Worm (Caenorhabditis elegans) whole organism, young adult: ENCODE measurements around the gene vglu-3.
A peak's percentile ranks its signal among the peaks of the same experiment; 100 is the strongest.
"Not testable (repeated sequence)": the region's sequence is repeated elsewhere in the genome, so short reads cannot be mapped to it uniquely, and the experiment has no call there.

Experiments
- B0019.2 ChIP-seq: fragments of 200-800 bp; sonication (Bioruptor generic); conservative IDR thresholded peaks from 2 replicates; pipeline ENCODE4 v1.3.6; 2022; ENCODE audit warnings: missing genetic modification reagents, missing genetic modification characterization, missing compliant biosample characterization
- B0336.3 ChIP-seq: fragments of 200-800 bp; sonication (Bioruptor generic); IDR thresholded peaks from 2 replicates; pipeline ENCODE4 v1.3.6; 2022; ENCODE audit warnings: missing genetic modification characterization, missing compliant biosample characterization
- D2030.7 ChIP-seq: fragments of 200-800 bp; sonication (Bioruptor generic); IDR thresholded peaks from 2 replicates; pipeline ENCODE4 v1.3.6; 2022; ENCODE audit warnings: missing genetic modification reagents, missing genetic modification characterization, missing compliant biosample characterization
- F33H1.4 ChIP-seq: fragments of 200-800 bp; sonication (Bioruptor generic); IDR thresholded peaks from 2 replicates; pipeline ENCODE4 v1.3.6; 2022; ENCODE audit warnings: missing genetic modification reagents, missing genetic modification characterization, missing compliant biosample characterization
- F37B4.10 ChIP-seq: fragments of 200-800 bp; sonication (Bioruptor generic); IDR thresholded peaks from 2 replicates; pipeline ENCODE4 v1.3.6; 2022; ENCODE audit warnings: missing genetic modification characterization, missing compliant biosample characterization
- F49E8.2 ChIP-seq: sonication (generic microtip); optimal IDR thresholded peaks from 3 replicates; lab custom pipeline; 2017; ENCODE audit warnings: missing genetic modification characterization, mild to moderate bottlenecking, missing compliant biosample characterization, antibody characterized with exemption, moderate library complexity; ENCODE audit not compliant: insufficient read depth
- Y56A3A.18 ChIP-seq: fragments of 200-800 bp; sonication (Bioruptor generic); IDR thresholded peaks from 2 replicates; pipeline ENCODE4 v1.3.6; 2022; ENCODE audit warnings: missing genetic modification reagents, missing genetic modification characterization, missing compliant biosample characterization
- Y67H2A.10 ChIP-seq: fragments of 200-800 bp; sonication (Bioruptor generic); conservative IDR thresholded peaks from 2 replicates; pipeline ENCODE4 v1.3.6; 2022; ENCODE audit warnings: missing genetic modification reagents, missing genetic modification characterization, missing compliant biosample characterization
- Y95B8A.8 ChIP-seq: fragments of 200-800 bp; sonication (Bioruptor generic); IDR thresholded peaks from 2 replicates; pipeline ENCODE4 v1.3.6; 2022; ENCODE audit warnings: missing genetic modification reagents, missing genetic modification characterization, missing compliant biosample characterization
- attf-6 ChIP-seq: fragments of 200-800 bp; sonication (Bioruptor generic); IDR thresholded peaks from 2 replicates; pipeline ENCODE4 v1.3.6; 2022; ENCODE audit warnings: missing genetic modification reagents, missing genetic modification characterization, missing compliant biosample characterization
- bed-2 ChIP-seq: fragments of 200-800 bp; sonication (Bioruptor generic); IDR thresholded peaks from 2 replicates; pipeline ENCODE4 v1.3.6; 2022; ENCODE audit warnings: missing genetic modification reagents, missing genetic modification characterization, missing compliant biosample characterization
- ceh-100 ChIP-seq: fragments of 200-800 bp; sonication (Bioruptor generic); IDR thresholded peaks from 2 replicates; pipeline ENCODE4 v1.3.6; 2022; ENCODE audit warnings: missing genetic modification reagents, missing genetic modification characterization, missing compliant biosample characterization
- ceh-91 ChIP-seq: fragments of 200-800 bp; sonication (Bioruptor generic); IDR thresholded peaks from 2 replicates; pipeline ENCODE4 v1.3.6; 2022; ENCODE audit warnings: missing genetic modification reagents, missing genetic modification characterization, missing compliant biosample characterization
- dox-1 ChIP-seq: fragments of 200-800 bp; sonication (Bioruptor generic); IDR thresholded peaks from 2 replicates; pipeline ENCODE4 v1.3.6; 2022; ENCODE audit warnings: missing genetic modification reagents, missing genetic modification characterization, missing compliant biosample characterization
- dpff-1 ChIP-seq: sonication (generic microtip); optimal IDR thresholded peaks from 2 replicates; lab custom pipeline; 2017; ENCODE audit warnings: mild to moderate bottlenecking, missing genetic modification characterization, missing compliant biosample characterization
- efl-1 ChIP-seq: fragments of 150-350 bp; optimal IDR thresholded peaks from 2 replicates; lab custom pipeline; 2014; ENCODE audit warnings: missing biosample characterization, missing genetic modification reagents, missing genetic modification characterization
- egl-44 ChIP-seq: fragments of 200-800 bp; sonication (Bioruptor generic); IDR thresholded peaks from 2 replicates; pipeline ENCODE4 v1.3.6; 2022; ENCODE audit warnings: missing genetic modification reagents, missing genetic modification characterization, missing compliant biosample characterization
- egrh-3 ChIP-seq: fragments of 200-800 bp; sonication (Bioruptor generic); IDR thresholded peaks from 2 replicates; pipeline ENCODE4 v1.3.6; 2022; ENCODE audit warnings: missing genetic modification reagents, missing genetic modification characterization, missing compliant biosample characterization
- ets-4 ChIP-seq: fragments of 200-800 bp; sonication (Bioruptor generic); optimal IDR thresholded peaks from 2 replicates; lab custom pipeline; 2018; ENCODE audit warnings: mild to moderate bottlenecking, missing genetic modification characterization, missing compliant biosample characterization
- hmg-1.2 ChIP-seq: fragments of 200-800 bp; sonication (Bioruptor generic); IDR thresholded peaks from 2 replicates; pipeline ENCODE4 v1.3.6; 2022; ENCODE audit warnings: missing genetic modification reagents, missing genetic modification characterization, missing compliant biosample characterization
- hsf-1 ChIP-seq: fragments of 200-800 bp; sonication (Bioruptor generic); IDR thresholded peaks from 2 replicates; pipeline ENCODE4 v1.3.6; 2022; ENCODE audit warnings: missing genetic modification reagents, missing genetic modification characterization, missing compliant biosample characterization
- lag-1 ChIP-seq: fragments of 200-800 bp; sonication (Bioruptor generic); IDR thresholded peaks from 2 replicates; pipeline ENCODE4 v1.3.6; 2022; ENCODE audit warnings: missing genetic modification reagents, missing genetic modification characterization, missing compliant biosample characterization
- lin-26 ChIP-seq: fragments of 200-800 bp; sonication (Bioruptor generic); IDR thresholded peaks from 2 replicates; pipeline ENCODE4 v1.3.6; 2022; ENCODE audit warnings: missing genetic modification reagents, missing genetic modification characterization, missing compliant biosample characterization
- lin-40 ChIP-seq: sonication (generic microtip); optimal IDR thresholded peaks from 2 replicates; lab custom pipeline; 2016; ENCODE audit warnings: missing genetic modification characterization, mild to moderate bottlenecking, missing compliant biosample characterization, missing genotype, missing genetic modification reagents
- lin-54 ChIP-seq: fragments of 200-800 bp; sonication (Bioruptor generic); optimal IDR thresholded peaks from 2 replicates; lab custom pipeline; 2018; ENCODE audit warnings: mild to moderate bottlenecking, missing genetic modification characterization, missing compliant biosample characterization
- lir-1 ChIP-seq: fragments of 200-800 bp; sonication (Bioruptor generic); conservative IDR thresholded peaks from 2 replicates; pipeline ENCODE4 v1.3.6; 2022; ENCODE audit warnings: missing genetic modification reagents, missing genetic modification characterization, missing compliant biosample characterization
- lsl-1 ChIP-seq: fragments of 200-800 bp; sonication (Bioruptor generic); optimal IDR thresholded peaks from 2 replicates; lab custom pipeline; 2018; ENCODE audit warnings: mild to moderate bottlenecking, missing genetic modification characterization, moderate library complexity, missing compliant biosample characterization
- madf-3 ChIP-seq: fragments of 200-800 bp; sonication (Bioruptor generic); IDR thresholded peaks from 2 replicates; pipeline ENCODE4 v1.3.6; 2022; ENCODE audit warnings: missing genetic modification reagents, missing genetic modification characterization, missing compliant biosample characterization
- madf-6 ChIP-seq: fragments of 200-800 bp; sonication (Bioruptor generic); IDR thresholded peaks from 2 replicates; pipeline ENCODE4 v1.3.6; 2022; ENCODE audit warnings: missing genetic modification reagents, missing genetic modification characterization, missing compliant biosample characterization
- madf-8 ChIP-seq: fragments of 200-800 bp; sonication (Bioruptor generic); conservative IDR thresholded peaks from 2 replicates; pipeline ENCODE4 v1.3.6; 2022; ENCODE audit warnings: missing genetic modification reagents, missing genetic modification characterization, missing compliant biosample characterization
- mcd-1 ChIP-seq: fragments of 200-800 bp; sonication (Bioruptor generic); IDR thresholded peaks from 2 replicates; pipeline ENCODE4 v1.3.6; 2022; ENCODE audit warnings: missing genetic modification reagents, missing genetic modification characterization, missing compliant biosample characterization
- mel-28 ChIP-seq: sonication (generic microtip); optimal IDR thresholded peaks from 2 replicates; lab custom pipeline; 2016; ENCODE audit warnings: borderline replicate concordance, mild to moderate bottlenecking, missing genetic modification characterization, missing compliant biosample characterization
- nfyb-1 ChIP-seq: fragments of 200-800 bp; sonication (Bioruptor generic); IDR thresholded peaks from 2 replicates; pipeline ENCODE4 v1.3.6; 2022; ENCODE audit warnings: missing genetic modification reagents, missing genetic modification characterization, missing compliant biosample characterization
- nhr-120 ChIP-seq: fragments of 200-800 bp; sonication (Bioruptor generic); IDR thresholded peaks from 2 replicates; pipeline ENCODE4 v1.3.6; 2022; ENCODE audit warnings: missing genetic modification characterization, missing compliant biosample characterization
- pbrm-1 ChIP-seq: fragments of 200-800 bp; sonication (Bioruptor generic); IDR thresholded peaks from 2 replicates; pipeline ENCODE4 v1.3.6; 2022; ENCODE audit warnings: missing genetic modification reagents, missing genetic modification characterization, missing compliant biosample characterization
- pha-4 ChIP-seq: fragments of 150-350 bp; sonication (generic microtip); optimal IDR thresholded peaks from 2 replicates; lab custom pipeline; 2014; ENCODE audit warnings: missing biosample characterization, missing genetic modification reagents, missing genetic modification characterization
- rcor-1 ChIP-seq: fragments of 200-800 bp; sonication (Bioruptor generic); IDR thresholded peaks from 2 replicates; pipeline ENCODE4 v1.3.6; 2022; ENCODE audit warnings: missing genetic modification reagents, missing genetic modification characterization, missing compliant biosample characterization
- snpc-3.4 ChIP-seq: sonication (generic microtip); optimal IDR thresholded peaks from 2 replicates; lab custom pipeline; 2017; ENCODE audit warnings: missing genetic modification characterization, mild to moderate bottlenecking, missing compliant biosample characterization, antibody characterized with exemption, moderate library complexity, missing genotype, missing genetic modification reagents
- snpc-4 ChIP-seq, 5 experiments: fragments of 150-350 bp in 1 of 5; sonication (generic microtip) in 4 of 5; optimal IDR thresholded peaks; 2 replicates each; lab custom pipeline; 2014 to 2018; ENCODE audit warnings: missing genetic modification characterization in 5 of 5, missing biosample characterization in 3 of 5, antibody characterized with exemption in 2 of 5, mild to moderate bottlenecking in 2 of 5, missing compliant biosample characterization in 2 of 5, missing genotype in 2 of 5, moderate library complexity in 2 of 5, missing genetic modification reagents in 1 of 5
- tbp1 ChIP-seq: fragments of 200-800 bp; sonication (Bioruptor generic); optimal IDR thresholded peaks from 2 replicates; lab custom pipeline; 2018; ENCODE audit warnings: mild to moderate bottlenecking, missing genetic modification characterization, missing compliant biosample characterization
- tbx-9 ChIP-seq: sonication (generic microtip); optimal IDR thresholded peaks from 2 replicates; lab custom pipeline; 2016; ENCODE audit warnings: borderline replicate concordance, missing genetic modification characterization, inconsistent platforms, missing compliant biosample characterization
- xnd-1 ChIP-seq: sonication (generic microtip); optimal IDR thresholded peaks from 2 replicates; lab custom pipeline; 2016; ENCODE audit warnings: missing genotype, missing genetic modification reagents, missing genetic modification characterization, missing compliant biosample characterization
- ztf-18 ChIP-seq: sonication (generic microtip); optimal IDR thresholded peaks from 2 replicates; lab custom pipeline; 2016; ENCODE audit warnings: missing genotype, mild to moderate bottlenecking, missing genetic modification characterization, missing compliant biosample characterization
- ztf-28 ChIP-seq: fragments of 200-800 bp; sonication (Bioruptor generic); IDR thresholded peaks from 2 replicates; pipeline ENCODE4 v1.3.6; 2022; ENCODE audit warnings: missing genetic modification reagents, missing genetic modification characterization, missing compliant biosample characterization

The vglu-3 gene

DNA sequence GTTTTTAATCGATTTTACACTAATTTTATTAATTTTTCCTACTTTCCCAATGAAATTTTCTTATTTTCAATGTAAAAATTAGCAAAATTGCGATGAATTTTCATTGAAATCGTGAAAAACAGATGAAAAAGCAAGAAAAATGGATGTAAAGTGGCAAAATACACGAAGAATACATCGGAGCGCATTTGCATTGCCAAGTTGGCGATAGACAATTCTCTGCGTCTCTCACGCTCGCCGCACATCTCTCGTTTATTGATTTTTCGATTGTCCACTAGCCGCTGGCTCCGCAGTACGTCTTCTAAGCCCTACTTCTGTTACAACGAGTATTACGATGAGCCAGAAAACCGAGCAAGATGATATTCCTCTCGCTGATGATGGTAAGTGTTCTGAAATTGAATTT lies 18.6 kb downstream of the vglu-3 start, which contains the start of gene unc-69 (continued):
- TF ChIP-seq ets-4 (GFP tag; lab: Kevin White, UChicago): no peak
- TF ChIP-seq lag-1: no peak
- no peak for TF ChIP-seq lir-1 (GFP tag; lab: Robert Waterston, UW)
- no peak for TF ChIP-seq dpff-1 (tag; lab: Kevin White, UChicago)
- TF ChIP-seq nhr-120 (GFP tag; lab: Robert Waterston, UW): no peak
- no peak for TF ChIP-seq mel-28 (tag; lab: Kevin White, UChicago)
- TF ChIP-seq tbx-9: no peak
- no peak for TF ChIP-seq pha-4 (tag; lab: Kevin White, UChicago)
- no peak for TF ChIP-seq lin-40 (tag; lab: Kevin White, UChicago)
- TF ChIP-seq efl-1 (GFP tag; lab: Kevin White, UChicago): no peak
- TF ChIP-seq ceh-91 (GFP tag; lab: Robert Waterston, UW): no peak
- TF ChIP-seq attf-6 (GFP tag; lab: Robert Waterston, UW): no peak
- no peak for TF ChIP-seq lin-26 (GFP tag; lab: Robert Waterston, UW)
- TF ChIP-seq, all 124 proteins: peak for 16

DNA sequence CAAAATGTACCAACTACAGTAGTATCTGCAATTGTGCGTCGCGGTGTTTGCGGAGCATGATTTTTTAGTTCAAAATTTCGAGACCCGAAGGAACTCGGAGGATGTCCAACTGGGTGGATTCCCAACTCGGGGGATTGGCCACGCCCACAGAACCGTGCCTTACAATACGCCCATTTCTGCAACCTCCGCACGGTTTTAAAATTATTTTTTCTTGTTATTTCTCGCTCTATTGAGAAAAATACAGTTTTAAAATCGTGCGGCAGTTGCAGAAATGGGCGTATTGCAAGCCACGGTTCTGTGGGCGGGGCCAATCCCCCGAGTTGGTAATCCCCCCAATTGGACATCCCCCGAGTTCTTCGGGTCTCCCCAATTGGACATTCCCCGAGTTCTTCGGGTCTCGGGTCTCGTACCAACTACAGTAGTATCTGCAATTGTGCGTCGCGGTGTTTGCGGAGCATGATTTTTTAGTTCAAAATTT lies 20.1 kb downstream of the vglu-3 start:
- TF ChIP-seq madf-6 (peak; percentile 88), F37B4.10 (GFP tag; lab: Robert Waterston, UW) (0 out of 2 replicates have a peak, but pooled peaks have one; percentile 58), snpc-3.4 (tag; lab: Kevin White, UChicago) (peak; percentile 41), madf-3 (GFP tag; lab: Robert Waterston, UW) (0 out of 2 replicates have a peak, but pooled peaks have one; percentile 10), tbp1 (GFP tag; lab: Kevin White, UChicago) (peak; percentile 6), rcor-1 (GFP tag; lab: Robert Waterston, UW) (peak; percentile 70), B0336.3 (GFP tag; lab: Robert Waterston, UW) (0 out of 2 replicates have a peak, but pooled peaks have one; percentile 9), Y56A3A.18 (GFP tag; lab: Robert Waterston, UW) (0 out of 2 replicates have a peak, but pooled peaks have one; percentile 24), dox-1 (GFP tag; lab: Robert Waterston, UW) (peak; percentile 80), F33H1.4 (GFP tag; lab: Robert Waterston, UW) (peak; percentile 56), lin-54 (GFP tag; lab: Kevin White, UChicago) (peak; percentile 37), ztf-18 (tag; lab: Kevin White, UChicago) (peak; percentile 67), F49E8.2 (tag; lab: Kevin White, UChicago) (peak; percentile 15), nfyb-1 (GFP tag; lab: Robert Waterston, UW) (peak; percentile 50; the same call in 1 of the 2 replicates), B0019.2 (peak; percentile 38), Y95B8A.8 (peak; percentile 69; the same call in 1 of the 2 replicates), ceh-100 (peak; percentile 88), egrh-3 (peak; percentile 59), egl-44 (GFP tag; lab: Robert Waterston, UW) (0 out of 2 replicates have a peak, but pooled peaks have one; percentile 12), mcd-1 (GFP tag; lab: Robert Waterston, UW) (peak; percentile 76), hmg-1.2 (GFP tag; lab: Robert Waterston, UW) (peak; percentile 49), ceh-91 (GFP tag; lab: Robert Waterston, UW) (peak; percentile 75), snpc-4 (tag; optimal IDR thresholded peaks at IDR 0.05; lab: Kevin White, UChicago) (peak in 1 of 4 experiments; percentile 15), xnd-1 (tag; lab: Kevin White, UChicago) (peak; percentile 44), hsf-1 (GFP tag; lab: Robert Waterston, UW) (peak; percentile 67), madf-8 (GFP tag; lab: Robert Waterston, UW) (peak; percentile 38), lin-26 (GFP tag; lab: Robert Waterston, UW) (0 out of 2 replicates have a peak, but pooled peaks have one; percentile 25), pbrm-1 (peak; percentile 64; the same call in 1 of the 2 replicates), lsl-1 (GFP tag; lab: Kevin White, UChicago) (peak; percentile 85), bed-2 (GFP tag; lab: Robert Waterston, UW) (0 out of 2 replicates have a peak, but pooled peaks have one; percentile 7), D2030.7 (GFP tag; lab: Robert Waterston, UW) (peak; percentile 95), ztf-28 (GFP tag; lab: Robert Waterston, UW) (peak; percentile 60; the same call in 1 of the 2 replicates), Y67H2A.10 (GFP tag; lab: Robert Waterston, UW) (0 out of 2 replicates have a peak, but pooled peaks have one; percentile 31), lir-1 (GFP tag; lab: Robert Waterston, UW) (0 out of 2 replicates have a peak, but pooled peaks have one; percentile 44)
- TF ChIP-seq snpc-4 (GFP tag; optimal IDR thresholded peaks at IDR 0.05; lab: Kevin White, UChicago): not testable (repeated sequence)
